Worm (Caenorhabditis elegans): Measurements from ENCODE around the gene unc-78.

The unc-78 gene

DNA sequence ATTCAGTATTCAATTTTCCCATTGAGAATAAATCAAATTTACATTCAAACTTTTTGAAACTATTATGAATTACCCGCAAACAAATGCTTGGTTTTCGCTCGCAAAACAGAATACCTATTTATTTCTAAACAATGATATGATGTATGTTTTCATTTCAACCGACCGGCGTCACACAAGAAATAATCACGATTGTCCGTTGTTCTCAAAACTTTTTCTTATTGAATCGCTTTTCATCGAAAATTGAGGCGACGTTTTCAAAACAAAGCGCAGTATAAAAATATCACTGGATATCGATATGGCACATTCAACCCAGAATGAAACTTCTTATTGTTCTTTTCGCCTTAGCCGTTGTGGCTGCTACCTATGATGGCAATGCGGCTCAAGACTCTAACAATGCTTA lies 30.1 kb upstream of the unc-78 start, which contains the start of gene ZK813.3:
Gene ZK813.3, plus strand, starts transcription at position 301 of the 400 bp plus-strand sequence.
- no peak for TF ChIP-seq pes-1 (GFP tag; IDR thresholded peaks at IDR 0.05)

DNA sequence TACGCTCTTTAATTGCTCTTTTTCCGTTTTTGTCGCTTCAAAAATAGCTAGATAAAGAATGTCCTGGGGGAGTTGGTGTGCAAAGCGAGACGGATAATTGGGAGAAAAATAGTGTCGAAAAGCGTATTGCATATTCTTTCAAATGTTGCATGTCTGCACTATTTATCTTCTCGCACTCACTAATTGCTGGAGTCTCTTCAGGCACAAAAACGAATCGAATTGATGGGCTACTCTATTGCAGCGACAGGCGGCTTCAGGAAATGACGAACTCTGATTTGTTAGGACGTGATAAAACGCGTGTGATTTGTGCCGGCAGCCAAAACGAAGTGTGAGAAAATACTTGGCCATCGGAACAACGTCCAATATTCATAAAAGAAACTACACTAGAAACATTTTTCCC lies 28.9 kb upstream of the unc-78 start:
- no peak for TF ChIP-seq tra-4 (tag; optimal IDR thresholded peaks at IDR 0.05)
- no peak for TF ChIP-seq aly-1 (tag; optimal IDR thresholded peaks at IDR 0.05)
- no peak for TF ChIP-seq flt-1 (GFP tag; IDR thresholded peaks at IDR 0.05)

DNA sequence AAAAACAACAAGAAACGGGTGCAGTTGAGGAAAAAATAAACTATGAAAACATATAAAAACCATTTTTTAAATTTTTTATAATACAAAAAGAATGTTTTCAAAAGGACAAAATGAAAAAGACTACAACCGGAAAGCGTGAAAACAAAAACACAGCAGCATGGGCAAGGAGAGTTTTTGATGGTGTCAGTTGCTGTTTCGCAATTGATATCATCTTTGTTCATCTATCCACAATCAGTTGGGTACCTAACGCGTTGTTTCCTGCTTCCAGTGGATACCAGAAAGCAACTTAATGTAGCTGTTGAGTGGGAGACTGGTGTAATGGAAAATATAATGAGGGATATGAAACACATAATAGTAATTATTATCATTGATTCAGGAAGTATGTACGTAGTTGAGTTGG lies 28.4 kb upstream of the unc-78 start:
- TF ChIP-seq aly-1 (tag; optimal IDR thresholded peaks at IDR 0.05) (no peak), tbx-11 (GFP tag; IDR thresholded peaks at IDR 0.05) (no peak), B0310.2 (tag; optimal IDR thresholded peaks at IDR 0.05) (no peak), ceh-13 (GFP tag; optimal IDR thresholded peaks at IDR 0.05) (no peak), tra-4 (tag; optimal IDR thresholded peaks at IDR 0.05) (no peak), scrt-1 (GFP tag; IDR thresholded peaks at IDR 0.05) (no peak), ceh-36 (tag; optimal IDR thresholded peaks at IDR 0.05) (no peak), tbx-37 (GFP tag; conservative IDR thresholded peaks at IDR 0.05) (no peak), hmbx-1 (tag; optimal IDR thresholded peaks at IDR 0.05) (no peak)

DNA sequence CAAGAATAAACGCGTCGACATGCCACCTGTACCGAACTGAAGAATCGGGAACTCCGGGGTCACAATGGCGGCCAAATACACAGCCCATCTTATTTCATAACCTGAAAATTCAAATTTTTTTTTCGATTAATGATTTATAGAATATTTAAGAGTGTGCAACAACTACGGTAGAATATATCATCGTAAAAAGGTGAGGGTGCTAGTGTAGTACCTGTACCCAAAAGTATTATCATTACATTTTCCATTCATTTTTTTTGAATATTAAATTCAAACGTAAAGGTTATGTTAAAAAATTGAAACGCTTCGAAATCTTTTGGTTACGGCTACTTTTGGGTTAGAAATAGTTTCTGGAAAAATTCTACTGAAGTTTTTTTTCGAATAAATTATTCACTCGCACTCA lies 18.6 kb upstream of the unc-78 start, which contains the start of gene ZK813.4:
Gene ZK813.4, minus strand, starts transcription at position 101 of the 400 bp plus-strand sequence.
- TF ChIP-seq ama-1 (optimal IDR thresholded peaks at IDR 0.05): no peak

DNA sequence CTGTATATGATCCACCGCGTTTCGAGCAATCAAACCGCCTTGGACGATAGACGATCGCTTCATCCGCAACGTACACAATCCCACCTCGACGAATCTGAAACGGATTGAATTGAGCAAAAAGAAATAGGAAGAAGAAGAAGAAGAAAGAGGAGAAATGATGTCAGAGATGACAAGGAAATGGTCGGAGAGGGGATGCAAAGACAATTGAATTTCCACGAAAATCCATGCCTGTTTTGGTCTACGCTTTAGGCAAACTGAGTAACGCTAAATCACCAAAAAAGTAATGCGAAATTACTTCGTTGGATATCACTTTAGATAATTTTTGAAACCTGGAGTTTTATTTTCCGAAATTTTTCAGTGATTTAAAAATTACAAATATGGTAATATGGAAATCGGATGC lies 17.7 kb upstream of the unc-78 start:
- no peak for TF ChIP-seq scrt-1 (GFP tag; IDR thresholded peaks at IDR 0.05)
- no peak for TF ChIP-seq hmg-4 (GFP tag; optimal IDR thresholded peaks at IDR 0.05)
- TF ChIP-seq B0310.2 (tag; optimal IDR thresholded peaks at IDR 0.05): no peak
- TF ChIP-seq ama-1 (optimal IDR thresholded peaks at IDR 0.05): no peak
- no peak for TF ChIP-seq ceh-13 (GFP tag; optimal IDR thresholded peaks at IDR 0.05)

DNA sequence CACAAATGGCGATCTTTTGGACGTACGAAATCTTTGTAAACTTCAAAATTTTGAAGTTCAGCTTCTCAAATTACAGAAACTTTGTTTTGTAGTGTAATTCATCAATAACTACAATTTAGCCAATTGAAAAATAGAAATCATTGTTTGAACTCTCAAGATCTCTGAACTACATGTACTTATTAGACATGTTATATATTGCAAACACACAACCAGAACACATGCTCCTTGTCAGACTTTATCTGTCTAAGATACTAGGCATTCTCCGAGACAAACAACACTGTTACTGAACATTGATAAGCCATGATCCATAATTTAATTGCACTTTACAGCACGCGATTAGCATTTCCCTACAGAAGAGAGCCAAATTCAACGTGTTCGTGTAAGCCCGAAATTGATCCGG lies 13.1 kb upstream of the unc-78 start, which contains the start of gene ZK813.6:
Gene ZK813.6, plus strand, starts transcription at position 301 of the 400 bp plus-strand sequence.
- TF ChIP-seq F13C5.2 (tag; optimal IDR thresholded peaks at IDR 0.05): no peak
- no peak for TF ChIP-seq aly-1 (tag; optimal IDR thresholded peaks at IDR 0.05)
- no peak for TF ChIP-seq pes-1 (GFP tag; IDR thresholded peaks at IDR 0.05)
- TF ChIP-seq ceh-36 (tag; optimal IDR thresholded peaks at IDR 0.05): no peak
- no peak for TF ChIP-seq ama-1 (optimal IDR thresholded peaks at IDR 0.05)
- TF ChIP-seq scrt-1 (GFP tag; IDR thresholded peaks at IDR 0.05): no peak
- no peak for TF ChIP-seq B0310.2 (tag; optimal IDR thresholded peaks at IDR 0.05)
- no peak for TF ChIP-seq hnd-1 (tag; optimal IDR thresholded peaks at IDR 0.05)

DNA sequence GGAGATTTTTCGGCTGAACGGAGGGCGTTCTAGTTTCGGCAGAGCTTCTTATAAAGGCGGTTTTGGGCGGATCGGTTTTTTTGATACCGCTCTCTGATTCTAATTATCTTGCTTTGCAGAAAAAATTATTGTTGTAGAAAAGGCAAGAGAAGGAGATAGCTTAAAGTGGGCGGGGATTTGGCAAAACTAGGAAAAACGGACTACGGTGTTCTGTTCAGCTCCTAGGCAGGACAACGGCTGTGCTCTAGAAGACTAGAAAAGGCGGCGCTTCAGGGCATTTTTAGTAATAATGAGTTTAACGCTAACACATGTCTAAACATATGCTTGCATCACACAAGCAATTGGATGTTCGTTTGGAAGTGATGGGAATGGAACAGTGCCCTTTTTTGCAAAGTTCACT lies 7.7 kb upstream of the unc-78 start, which contains the start of gene C04F6.7:
Gene C04F6.7, minus strand, starts transcription at position 101 of the 400 bp plus-strand sequence.
- TF ChIP-seq tbx-37 (GFP tag; conservative IDR thresholded peaks at IDR 0.05) (no peak), ceh-13 (GFP tag; optimal IDR thresholded peaks at IDR 0.05) (no peak), tra-4 (tag; optimal IDR thresholded peaks at IDR 0.05) (no peak), tbx-11 (GFP tag; IDR thresholded peaks at IDR 0.05) (no peak), F13C5.2 (tag; optimal IDR thresholded peaks at IDR 0.05) (no peak), aly-1 (tag; optimal IDR thresholded peaks at IDR 0.05) (no peak), hnd-1 (tag; optimal IDR thresholded peaks at IDR 0.05) (no peak), pes-1 (GFP tag; IDR thresholded peaks at IDR 0.05) (no peak), flt-1 (GFP tag; IDR thresholded peaks at IDR 0.05) (no peak), ets-7 (tag; optimal IDR thresholded peaks at IDR 0.05) (no peak), ama-1 (optimal IDR thresholded peaks at IDR 0.05) (no peak)

DNA sequence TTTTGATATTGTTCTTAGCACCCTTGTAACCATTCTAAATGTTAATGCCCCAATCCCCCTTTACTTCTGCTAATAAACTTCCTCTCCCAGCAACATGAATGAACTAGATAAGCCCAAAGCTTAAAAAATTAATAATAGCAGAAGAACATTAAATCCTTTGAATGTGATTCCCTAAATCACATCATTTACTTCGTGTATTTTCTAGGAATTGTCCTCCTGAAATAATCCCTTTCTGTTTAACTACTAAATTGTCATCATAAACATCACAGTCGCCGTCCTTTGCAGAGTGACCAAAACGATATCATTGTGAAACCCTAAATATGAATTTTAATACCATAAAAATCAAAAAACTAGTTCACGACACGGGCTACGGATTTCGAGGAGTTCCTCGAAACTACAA lies 4.6 kb upstream of the unc-78 start:
- TF ChIP-seq aly-1 (tag; optimal IDR thresholded peaks at IDR 0.05): no peak

DNA sequence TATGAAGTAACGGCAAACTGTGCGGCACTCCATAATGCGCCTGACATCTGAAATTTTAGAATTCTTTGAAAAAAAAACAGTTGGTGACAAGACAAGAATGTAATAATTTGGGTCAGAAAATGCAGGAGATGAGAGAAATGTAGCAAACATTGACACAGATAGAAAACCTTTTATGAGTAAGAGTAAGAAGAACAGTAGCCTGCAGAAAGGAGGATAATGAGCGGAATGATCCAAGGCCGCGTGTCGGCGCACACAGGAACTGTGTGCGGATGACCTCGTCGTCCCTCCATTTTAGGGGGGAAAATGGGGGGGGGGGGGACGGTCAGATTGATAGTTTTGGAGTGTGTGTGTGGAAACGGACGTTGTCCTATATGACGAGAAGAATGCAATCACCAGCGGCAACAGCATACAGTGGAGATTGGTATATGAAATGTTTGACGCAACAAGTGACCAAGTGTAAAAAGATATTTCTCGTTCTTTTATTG lies 3.3 kb upstream of the unc-78 start, which contains the start of gene dhs-27:
Gene dhs-27, minus strand, starts transcription at position 51 of the 485 bp plus-strand sequence.
- no peak for TF ChIP-seq tra-4 (tag; optimal IDR thresholded peaks at IDR 0.05)
- peak; percentile 1 for TF ChIP-seq hmg-4 (GFP tag; optimal IDR thresholded peaks at IDR 0.05)
- TF ChIP-seq hnd-1 (tag; optimal IDR thresholded peaks at IDR 0.05): no peak
- TF ChIP-seq tbx-37 (GFP tag; conservative IDR thresholded peaks at IDR 0.05): no peak
- no peak for TF ChIP-seq scrt-1 (GFP tag; IDR thresholded peaks at IDR 0.05)
- TF ChIP-seq aly-1 (tag; optimal IDR thresholded peaks at IDR 0.05): no peak
- no peak for TF ChIP-seq ama-1 (optimal IDR thresholded peaks at IDR 0.05)
- TF ChIP-seq F13C5.2 (tag; optimal IDR thresholded peaks at IDR 0.05): no peak
- no peak for TF ChIP-seq B0310.2 (tag; optimal IDR thresholded peaks at IDR 0.05)

DNA sequence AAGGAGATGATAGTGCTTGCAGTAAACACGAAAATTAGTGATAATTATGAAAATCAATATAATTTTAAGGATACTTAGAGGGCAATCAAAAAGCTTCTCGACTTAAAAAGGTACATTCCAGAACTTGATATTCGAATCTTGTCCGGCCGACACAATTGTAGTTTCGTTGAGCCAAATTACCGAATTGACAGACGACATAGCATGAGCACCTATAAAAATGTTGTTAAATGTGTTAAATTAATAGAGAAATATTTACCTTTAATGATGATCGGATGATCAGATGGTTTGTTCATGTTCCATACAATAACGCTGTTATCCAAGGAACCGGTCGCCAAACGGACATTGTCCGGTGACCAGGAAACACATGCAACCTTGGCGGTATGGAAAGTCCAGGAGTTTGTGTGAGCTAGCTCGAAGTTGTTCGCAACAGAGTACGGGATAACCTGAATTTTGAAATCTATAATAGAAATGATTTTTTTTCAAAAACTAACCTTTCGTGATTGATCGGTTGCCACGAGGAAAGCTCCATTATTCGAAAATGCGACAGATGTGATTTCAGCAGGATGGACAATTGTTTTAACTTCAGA lies 2.6 kb downstream of the unc-78 start:
- TF ChIP-seq ceh-36 (tag; optimal IDR thresholded peaks at IDR 0.05) (no peak), hmg-4 (GFP tag; optimal IDR thresholded peaks at IDR 0.05) (no peak), ama-1 (optimal IDR thresholded peaks at IDR 0.05) (no peak), pes-1 (GFP tag; IDR thresholded peaks at IDR 0.05) (no peak), scrt-1 (GFP tag; IDR thresholded peaks at IDR 0.05) (no peak), F13C5.2 (tag; optimal IDR thresholded peaks at IDR 0.05) (no peak), ets-7 (tag; optimal IDR thresholded peaks at IDR 0.05) (no peak), B0310.2 (tag; optimal IDR thresholded peaks at IDR 0.05) (no peak), ceh-13 (GFP tag; optimal IDR thresholded peaks at IDR 0.05) (no peak), flt-1 (GFP tag; IDR thresholded peaks at IDR 0.05) (no peak), tbx-11 (GFP tag; IDR thresholded peaks at IDR 0.05) (no peak), hnd-1 (tag; optimal IDR thresholded peaks at IDR 0.05) (no peak), tbx-37 (GFP tag; conservative IDR thresholded peaks at IDR 0.05) (no peak), hmbx-1 (tag; optimal IDR thresholded peaks at IDR 0.05) (no peak), aly-1 (tag; optimal IDR thresholded peaks at IDR 0.05) (no peak), sea-1 (GFP tag; conservative IDR thresholded peaks at IDR 0.05) (no peak), tra-4 (tag; optimal IDR thresholded peaks at IDR 0.05) (no peak)
